Fruit fly (Drosophila melanogaster) whole organism, wandering third instar larva: ENCODE measurements around the gene CG12499.

Source experiments
- Abd-B ChIP-seq: fragments of >200 bp; optimal IDR thresholded peaks from 2 replicates; lab custom pipeline; 2017; ENCODE audit warnings: missing biosample characterization, missing genetic modification characterization
- CG32264 ChIP-seq: fragments of 200-800 bp; sonication (Bioruptor generic); optimal IDR thresholded peaks from 2 replicates; lab custom pipeline; 2016; ENCODE audit warnings: missing biosample characterization, missing genetic modification characterization
- CG9705 ChIP-seq: fragments of 200-800 bp; sonication (Bioruptor generic); optimal IDR thresholded peaks from 2 replicates; lab custom pipeline; 2018; ENCODE audit warnings: missing biosample characterization, mild to moderate bottlenecking, missing genetic modification characterization
- CrebA ChIP-seq: fragments of 200-800 bp; sonication (Bioruptor generic); optimal IDR thresholded peaks from 2 replicates; lab custom pipeline; 2016; ENCODE audit warnings: missing biosample characterization, mild to moderate bottlenecking, missing genetic modification characterization, borderline replicate concordance
- HLH106 ChIP-seq: fragments of 200-800 bp; optimal IDR thresholded peaks from 3 replicates; lab custom pipeline; 2019; ENCODE audit warnings: missing biosample characterization, mild to moderate bottlenecking, missing genetic modification characterization, moderate library complexity
- Hnf4 ChIP-seq: fragments of 200-800 bp; sonication (Bioruptor generic); optimal IDR thresholded peaks from 2 replicates; lab custom pipeline; 2016; ENCODE audit warnings: missing biosample characterization, mild to moderate bottlenecking, missing genetic modification characterization
- Hr78 ChIP-seq: fragments of >200 bp; optimal IDR thresholded peaks from 2 replicates; lab custom pipeline; 2017; ENCODE audit warnings: missing biosample characterization, missing genetic modification characterization
- Hr83 ChIP-seq: fragments of 200-300 bp; sonication (Bioruptor generic); optimal IDR thresholded peaks from 2 replicates; lab custom pipeline; 2016; ENCODE audit warnings: missing biosample characterization, mild to moderate bottlenecking, missing genetic modification characterization, moderate library complexity; ENCODE audit not compliant: poor library complexity, severe bottlenecking
- Jra ChIP-seq: sonication (Bioruptor generic); optimal IDR thresholded peaks from 2 replicates; lab custom pipeline; 2016; ENCODE audit warnings: missing biosample characterization, missing genetic modification characterization
- Myc ChIP-seq: fragments of >200 bp; optimal IDR thresholded peaks from 2 replicates; lab custom pipeline; 2017
- N ChIP-seq: fragments of >200 bp; optimal IDR thresholded peaks from 2 replicates; lab custom pipeline; 2018; ENCODE audit warnings: missing biosample characterization, missing external identifiers, missing genetic modification characterization
- OdsH ChIP-seq: fragments of 200-800 bp; sonication (Bioruptor generic); optimal IDR thresholded peaks from 2 replicates; lab custom pipeline; 2016; ENCODE audit warnings: missing biosample characterization, mild to moderate bottlenecking, missing genetic modification characterization
- Rel ChIP-seq, 2 experiments: fragments of 200-800 bp; sonication (Bioruptor generic) in 1 of 2; optimal IDR thresholded peaks; 2 replicates in 1 of 2; 3 replicates in 1 of 2; lab custom pipeline; 2016 to 2019; ENCODE audit warnings: mild to moderate bottlenecking in 2 of 2, missing biosample characterization in 2 of 2, missing genetic modification characterization in 2 of 2, moderate library complexity in 1 of 2
- Vsx2 ChIP-seq: fragments of 200-300, 225-300 bp; sonication (Bioruptor generic); optimal IDR thresholded peaks from 2 replicates; lab custom pipeline; 2018; ENCODE audit warnings: missing biosample characterization, missing genetic modification characterization; ENCODE audit not compliant: partially characterized antibody
- br ChIP-seq: fragments of 200-800 bp; sonication (Bioruptor generic); optimal IDR thresholded peaks from 2 replicates; lab custom pipeline; 2016; ENCODE audit warnings: missing biosample characterization, missing genetic modification characterization
- brk ChIP-seq: fragments of 200-800 bp; sonication (Bioruptor generic); optimal IDR thresholded peaks from 2 replicates; lab custom pipeline; 2016; ENCODE audit warnings: missing biosample characterization, mild to moderate bottlenecking, missing genetic modification characterization
- dl ChIP-seq, 2 experiments: fragments of 175-275, 200-275 bp in 1 of 2; fragments of 200-275 bp in 1 of 2; sonication (Bioruptor generic); optimal IDR thresholded peaks; lab custom pipeline; 2018; ENCODE audit warnings: mild to moderate bottlenecking in 2 of 2, missing biosample characterization in 2 of 2, missing genetic modification characterization in 2 of 2, moderate library complexity in 2 of 2; ENCODE audit not compliant: partially characterized antibody in 2 of 2, insufficient read depth in 1 of 2
- dmrt93B ChIP-seq: fragments of 200-800 bp; sonication (Bioruptor generic); optimal IDR thresholded peaks from 2 replicates; lab custom pipeline; 2018; ENCODE audit warnings: missing biosample characterization, mild to moderate bottlenecking, missing genetic modification characterization
- dsf ChIP-seq: sonication (Bioruptor generic); optimal IDR thresholded peaks from 2 replicates; lab custom pipeline; 2016; ENCODE audit warnings: missing biosample characterization, missing genetic modification characterization, borderline replicate concordance
- ey ChIP-seq: fragments of 200-800 bp; sonication (Bioruptor generic); optimal IDR thresholded peaks from 2 replicates; lab custom pipeline; 2016; ENCODE audit warnings: missing biosample characterization, missing genetic modification characterization
- foxo ChIP-seq, 2 experiments: fragments of 200-800 bp; sonication (Bioruptor generic); optimal IDR thresholded peaks; 2 replicates in 1 of 2; 3 replicates in 1 of 2; lab custom pipeline; 2016 to 2017; ENCODE audit warnings: missing biosample characterization in 2 of 2, missing genetic modification characterization in 2 of 2
- fru ChIP-seq: fragments of 200-800 bp; sonication (Bioruptor generic); optimal IDR thresholded peaks from 3 replicates; lab custom pipeline; 2016; ENCODE audit warnings: missing biosample characterization, mild to moderate bottlenecking, missing genetic modification characterization
- h ChIP-seq: fragments of 200-800 bp; sonication (Bioruptor generic); optimal IDR thresholded peaks from 3 replicates; lab custom pipeline; 2016; ENCODE audit warnings: missing biosample characterization, mild to moderate bottlenecking, missing genetic modification characterization
- jim ChIP-seq: fragments of 175-275, 200-325 bp; sonication (Bioruptor generic); optimal IDR thresholded peaks from 2 replicates; lab custom pipeline; 2016; ENCODE audit warnings: missing biosample characterization, mild to moderate bottlenecking, missing genetic modification characterization
- lola ChIP-seq: fragments of >200 bp; optimal IDR thresholded peaks from 2 replicates; lab custom pipeline; 2017; ENCODE audit warnings: missing biosample characterization, missing genetic modification characterization
- psq ChIP-seq: fragments of 200-800 bp; sonication (Bioruptor generic); optimal IDR thresholded peaks from 3 replicates; lab custom pipeline; 2017; ENCODE audit warnings: missing biosample characterization, mild to moderate bottlenecking, missing genetic modification characterization, moderate library complexity
- rgr ChIP-seq: fragments of 200-800 bp; sonication (Bioruptor generic); optimal IDR thresholded peaks from 3 replicates; lab custom pipeline; 2016; ENCODE audit warnings: missing biosample characterization, mild to moderate bottlenecking, missing genetic modification characterization
- sage ChIP-seq: fragments of 200-800 bp; sonication (Bioruptor generic); optimal IDR thresholded peaks from 2 replicates; lab custom pipeline; 2016; ENCODE audit warnings: missing biosample characterization, mild to moderate bottlenecking, missing genetic modification characterization
- sv ChIP-seq: fragments of 200-800 bp; sonication (Bioruptor generic); optimal IDR thresholded peaks from 3 replicates; lab custom pipeline; 2016; ENCODE audit warnings: missing biosample characterization, missing genetic modification characterization
- tai ChIP-seq: sonication (Bioruptor generic); optimal IDR thresholded peaks from 2 replicates; lab custom pipeline; 2016; ENCODE audit warnings: missing biosample characterization, missing genetic modification characterization
- usp ChIP-seq: fragments of >200 bp; optimal IDR thresholded peaks from 2 replicates; lab custom pipeline; 2017; ENCODE audit warnings: missing biosample characterization, missing genetic modification characterization
- woc ChIP-seq: sonication (Bioruptor generic); optimal IDR thresholded peaks from 2 replicates; lab custom pipeline; 2016; ENCODE audit warnings: missing biosample characterization, mild to moderate bottlenecking, missing genetic modification characterization

CG12499 gene

DNA sequence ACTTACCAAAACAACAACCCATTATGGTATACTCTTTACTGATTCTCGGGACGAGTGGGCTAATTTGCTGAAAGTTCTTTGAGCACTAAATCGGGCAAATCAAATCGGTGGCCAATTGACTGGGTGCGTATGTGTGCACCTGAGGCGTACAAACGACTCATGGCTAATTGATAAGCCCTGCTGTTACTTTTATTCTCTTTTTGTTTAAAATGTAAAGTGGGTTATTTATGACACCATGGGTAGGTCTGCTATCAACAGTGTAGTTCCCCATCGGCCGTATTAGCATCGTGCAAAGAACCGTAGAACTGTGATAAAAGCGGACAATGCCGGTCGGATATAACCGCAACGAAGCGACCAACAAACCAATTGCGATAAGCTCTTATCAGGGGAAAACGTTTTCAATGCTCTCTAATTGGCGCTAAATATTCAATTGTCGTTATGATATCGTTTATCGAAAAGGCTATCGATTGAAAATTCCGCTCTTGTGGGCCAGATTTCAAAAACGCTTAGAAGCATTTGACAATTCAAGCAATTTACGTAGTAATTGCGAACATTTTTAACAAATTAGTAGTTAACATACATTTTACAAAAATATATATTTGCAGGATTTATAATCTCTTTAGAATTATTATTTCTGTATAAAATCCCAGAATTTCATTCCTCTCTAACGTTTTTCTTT, 947 bp upstream of the CG12499 start, which contains the start of gene CG34288:
CG34288 (minus strand) TSS at position 69 of the 679 bp plus-strand sequence.
- TF ChIP-seq psq (GFP tag; lab: Kevin White, UChicago), result no peak
- TF ChIP-seq OdsH, result peak; percentile 50
- TF ChIP-seq usp (GFP tag; lab: Kevin White, UChicago), result no peak
- peak; percentile 87 for TF ChIP-seq Hr83 (GFP tag; lab: Kevin White, UChicago)
- no peak for TF ChIP-seq CG9705 (GFP tag; lab: Kevin White, UChicago)
- no peak for TF ChIP-seq Hr78 (GFP tag; lab: Kevin White, UChicago)
- peak; percentile 74 for TF ChIP-seq CG32264
- TF ChIP-seq ey (GFP tag; lab: Kevin White, UChicago), result peak; percentile 43
- TF ChIP-seq N (GFP tag; lab: Kevin White, UChicago), result no peak
- peak; percentile 83 for TF ChIP-seq fru (GFP tag; lab: Kevin White, UChicago)
- peak; percentile 9 to 74 for TF ChIP-seq foxo (GFP tag; optimal IDR thresholded peaks at IDR 0.05; lab: Kevin White, UChicago)
- TF ChIP-seq HLH106, result peak; percentile 54
- no peak for TF ChIP-seq brk
- TF ChIP-seq Rel (GFP tag; optimal IDR thresholded peaks at IDR 0.05; lab: Kevin White, UChicago), result peak; percentile 65
- peak; percentile 96 for TF ChIP-seq Rel (tag; optimal IDR thresholded peaks at IDR 0.05; lab: Kevin White, UChicago)
- TF ChIP-seq dl (GFP tag; optimal IDR thresholded peaks at IDR 0.05; lab: Kevin White, UChicago; ENCODE audit: insufficient read depth in 1 of 2, partially characterized antibody in 2 of 2), result no peak
- peak; percentile 93 for TF ChIP-seq Vsx2 (GFP tag; lab: Kevin White, UChicago)
- TF ChIP-seq lola, result no peak
- TF ChIP-seq Hnf4 (GFP tag; lab: Kevin White, UChicago), result no peak
- TF ChIP-seq sage (GFP tag; lab: Kevin White, UChicago), result no peak
- TF ChIP-seq Jra (GFP tag; lab: Kevin White, UChicago), result peak; percentile 6
- peak; percentile 43 for TF ChIP-seq br (GFP tag; lab: Kevin White, UChicago)
- TF ChIP-seq CrebA (GFP tag; lab: Kevin White, UChicago), result no peak
- TF ChIP-seq h, result peak; percentile 76
- TF ChIP-seq sv (GFP tag; lab: Kevin White, UChicago), result no peak
- TF ChIP-seq, all 38 proteins: peak for 12

DNA sequence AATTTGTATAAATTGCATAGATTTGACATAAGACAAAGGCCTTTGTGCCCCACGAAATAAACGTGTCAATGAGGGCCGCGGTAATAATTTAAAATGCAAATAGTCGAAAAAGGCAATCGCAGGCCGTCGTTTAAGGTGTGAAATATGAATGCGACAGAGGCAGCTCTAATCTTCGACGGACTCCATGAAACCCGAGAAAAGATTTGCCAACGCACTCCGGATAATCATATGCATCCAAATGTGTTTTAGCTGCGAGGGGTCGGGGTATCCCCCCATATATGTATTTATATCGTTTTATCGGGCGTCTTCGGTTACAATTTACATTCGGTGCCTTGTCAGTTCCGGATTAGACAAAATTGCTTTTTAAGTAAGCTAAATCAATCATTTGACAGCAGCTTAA, 8.1 kb downstream of the CG12499 start:
- TF ChIP-seq h, result no peak
- no peak for TF ChIP-seq usp (GFP tag; lab: Kevin White, UChicago)
- TF ChIP-seq Abd-B (GFP tag; lab: Kevin White, UChicago), result no peak
- no peak for TF ChIP-seq dsf
- no peak for TF ChIP-seq Hnf4 (GFP tag; lab: Kevin White, UChicago)
- TF ChIP-seq rgr (GFP tag; lab: Kevin White, UChicago), result no peak
- TF ChIP-seq fru (GFP tag; lab: Kevin White, UChicago), result no peak
- no peak for TF ChIP-seq Myc
- TF ChIP-seq Jra (GFP tag; lab: Kevin White, UChicago), result no peak
- TF ChIP-seq jim (GFP tag; lab: Kevin White, UChicago), result no peak
- TF ChIP-seq Rel (GFP tag; optimal IDR thresholded peaks at IDR 0.05; lab: Kevin White, UChicago), result no peak
- TF ChIP-seq Rel (tag; optimal IDR thresholded peaks at IDR 0.05; lab: Kevin White, UChicago), result no peak
- TF ChIP-seq Hr83 (GFP tag; lab: Kevin White, UChicago), result no peak
- TF ChIP-seq br (GFP tag; lab: Kevin White, UChicago), result no peak
- TF ChIP-seq OdsH, result no peak
- TF ChIP-seq CG9705 (GFP tag; lab: Kevin White, UChicago), result no peak
- no peak for TF ChIP-seq lola
- no peak for TF ChIP-seq ey (GFP tag; lab: Kevin White, UChicago)
- no peak for TF ChIP-seq N (GFP tag; lab: Kevin White, UChicago)
- TF ChIP-seq woc, result no peak

DNA sequence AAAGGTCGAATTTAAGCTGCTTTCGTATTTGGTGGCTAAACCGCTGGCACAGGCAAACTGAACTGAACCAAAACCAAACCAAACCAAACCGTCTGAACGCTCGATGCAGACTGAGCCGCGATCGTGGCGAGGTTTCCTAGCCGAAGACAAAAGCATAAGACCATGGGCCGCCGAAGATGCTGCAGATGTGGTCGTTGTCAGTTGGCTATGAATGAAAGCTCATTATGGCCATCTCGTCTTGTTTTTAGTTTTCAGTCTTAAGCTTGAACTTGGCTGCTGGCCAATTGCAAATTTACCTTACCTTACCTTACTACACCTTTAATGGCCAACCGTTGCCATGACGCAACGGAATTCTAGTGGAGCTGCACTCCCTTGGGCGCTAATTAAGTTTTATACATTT, 10.3 kb downstream of the CG12499 start, which contains the start of gene CG13847:
CG13847 (minus strand) TSS at position 101 of the 400 bp plus-strand sequence.
- TF ChIP-seq dsf (no peak), tai (GFP tag; lab: Kevin White, UChicago) (no peak), Rel (GFP tag; optimal IDR thresholded peaks at IDR 0.05; lab: Kevin White, UChicago) (no peak), Rel (tag; optimal IDR thresholded peaks at IDR 0.05; lab: Kevin White, UChicago) (no peak), foxo (GFP tag; optimal IDR thresholded peaks at IDR 0.05; lab: Kevin White, UChicago) (no peak), fru (GFP tag; lab: Kevin White, UChicago) (no peak), CrebA (GFP tag; lab: Kevin White, UChicago) (no peak), dmrt93B (GFP tag; lab: Kevin White, UChicago) (no peak)
